Fruit fly (Drosophila melanogaster): ENCODE measurements around the gene CG8236.

DNA sequence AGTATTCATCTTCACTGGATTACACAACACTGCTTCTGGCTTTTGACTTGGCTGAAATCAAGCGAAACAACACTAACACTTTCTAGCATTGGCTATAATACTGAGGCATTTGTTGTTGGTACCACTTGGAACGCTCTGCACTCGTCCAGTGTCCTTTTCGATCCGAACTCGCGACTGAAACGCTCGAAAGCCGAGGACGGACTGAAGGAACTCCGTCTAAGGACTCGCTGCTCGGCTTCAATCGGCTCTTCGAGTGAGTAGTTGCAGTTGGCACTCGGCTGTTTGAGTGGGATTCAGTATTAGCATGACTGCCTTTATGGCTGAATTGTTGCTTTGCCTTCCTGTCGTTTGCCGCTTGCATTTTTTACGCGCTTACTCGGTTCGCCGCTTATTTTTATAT lies 1.2 kb upstream of the CG8236 start, which contains the start of the genes CG34135 and CG11768:
- TF ChIP-seq gl (tag; optimal IDR thresholded peaks at IDR 0.05), result no peak
- TF ChIP-seq rn (GFP tag; IDR thresholded peaks at IDR 0.05), result no peak
- TF ChIP-seq CG32121 (GFP tag; IDR thresholded peaks at IDR 0.05), result no peak
- no peak for TF ChIP-seq Ets98B (GFP tag; IDR thresholded peaks at IDR 0.05)
- no peak for TF ChIP-seq CG17806 (tag; optimal IDR thresholded peaks at IDR 0.05)
- TF ChIP-seq CG8301 (tag; optimal IDR thresholded peaks at IDR 0.05), result no peak
- no peak for TF ChIP-seq Pif1A (GFP tag; optimal IDR thresholded peaks at IDR 0.05)
- TF ChIP-seq CG10348 (GFP tag; IDR thresholded peaks at IDR 0.05), result no peak
- TF ChIP-seq CG9948 (tag; optimal IDR thresholded peaks at IDR 0.05), result no peak
- no peak for TF ChIP-seq CG4496 (GFP tag; IDR thresholded peaks at IDR 0.05)
- TF ChIP-seq CG14655 (GFP tag; optimal IDR thresholded peaks at IDR 0.05), result no peak
- no peak for TF ChIP-seq EcR (GFP tag; optimal IDR thresholded peaks at IDR 0.05)
